Worm (Caenorhabditis elegans) whole organism, young adult: ENCODE measurements around the gene csr-1.
A peak's percentile ranks its signal among the peaks of the same experiment; 100 is the strongest.

Experiments
- B0035.1 ChIP-seq: sonication (generic microtip); optimal IDR thresholded peaks from 2 replicates; lab custom pipeline; 2016; ENCODE audit warnings: missing genetic modification characterization, mild to moderate bottlenecking, missing compliant biosample characterization, missing genotype, missing genetic modification reagents
- D2030.7 ChIP-seq: fragments of 200-800 bp; sonication (Bioruptor generic); IDR thresholded peaks from 2 replicates; pipeline ENCODE4 v1.3.6; 2022; ENCODE audit warnings: missing genetic modification reagents, missing genetic modification characterization, missing compliant biosample characterization
- F10E7.11 ChIP-seq: sonication (generic microtip); optimal IDR thresholded peaks from 2 replicates; lab custom pipeline; 2017; ENCODE audit warnings: mild to moderate bottlenecking, missing genetic modification characterization, moderate library complexity, missing compliant biosample characterization
- F49E8.2 ChIP-seq: sonication (generic microtip); optimal IDR thresholded peaks from 3 replicates; lab custom pipeline; 2017; ENCODE audit warnings: missing genetic modification characterization, mild to moderate bottlenecking, missing compliant biosample characterization, antibody characterized with exemption, moderate library complexity; ENCODE audit not compliant: insufficient read depth
- F55B11.4 ChIP-seq: sonication (generic microtip); optimal IDR thresholded peaks from 2 replicates; lab custom pipeline; 2016; ENCODE audit warnings: missing compliant biosample characterization, missing genetic modification characterization, borderline replicate concordance; ENCODE audit not compliant: insufficient read depth
- F57C9.4 ChIP-seq: sonication (generic microtip); optimal IDR thresholded peaks from 2 replicates; lab custom pipeline; 2017; ENCODE audit warnings: mild to moderate bottlenecking, missing genetic modification characterization, missing compliant biosample characterization
- Y67H2A.10 ChIP-seq: fragments of 200-800 bp; sonication (Bioruptor generic); conservative IDR thresholded peaks from 2 replicates; pipeline ENCODE4 v1.3.6; 2022; ENCODE audit warnings: missing genetic modification reagents, missing genetic modification characterization, missing compliant biosample characterization
- akir-1 ChIP-seq: fragments of 200-800 bp; sonication (Bioruptor generic); optimal IDR thresholded peaks from 2 replicates; lab custom pipeline; 2018; ENCODE audit warnings: mild to moderate bottlenecking, missing genetic modification characterization, moderate library complexity, missing compliant biosample characterization
- ama-1 ChIP-seq, 3 experiments: fragments of 150-350 bp in 1 of 3; sonication (generic microtip) in 2 of 3; optimal IDR thresholded peaks; 2 replicates each; lab custom pipeline; 2014 to 2018; ENCODE audit warnings: missing biosample characterization in 2 of 3, missing genetic modification characterization in 2 of 3, missing genetic modification reagents in 2 of 3
- athp-1 ChIP-seq: sonication (generic microtip); optimal IDR thresholded peaks from 2 replicates; lab custom pipeline; 2017; ENCODE audit warnings: mild to moderate bottlenecking, missing genetic modification characterization, missing compliant biosample characterization
- attf-3 ChIP-seq: fragments of 200-800 bp; sonication (Bioruptor generic); conservative IDR thresholded peaks from 2 replicates; pipeline ENCODE4 v1.3.6; 2022; ENCODE audit warnings: missing genetic modification reagents, missing genetic modification characterization, missing compliant biosample characterization
- ccch-3 ChIP-seq: fragments of 200-800 bp; sonication (Bioruptor generic); optimal IDR thresholded peaks from 2 replicates; lab custom pipeline; 2018; ENCODE audit warnings: mild to moderate bottlenecking, missing genetic modification characterization, missing compliant biosample characterization
- ceh-58 ChIP-seq: fragments of 200-800 bp; sonication (Bioruptor generic); IDR thresholded peaks from 2 replicates; pipeline ENCODE4 v1.3.6; 2022; ENCODE audit warnings: missing genetic modification characterization, missing compliant biosample characterization
- efl-1 ChIP-seq: fragments of 150-350 bp; optimal IDR thresholded peaks from 2 replicates; lab custom pipeline; 2014; ENCODE audit warnings: missing biosample characterization, missing genetic modification reagents, missing genetic modification characterization
- egl-44 ChIP-seq: fragments of 200-800 bp; sonication (Bioruptor generic); IDR thresholded peaks from 2 replicates; pipeline ENCODE4 v1.3.6; 2022; ENCODE audit warnings: missing genetic modification reagents, missing genetic modification characterization, missing compliant biosample characterization
- fkh-3 ChIP-seq: sonication (generic microtip); optimal IDR thresholded peaks from 2 replicates; lab custom pipeline; 2016; ENCODE audit warnings: mild to moderate bottlenecking, missing genetic modification characterization, missing compliant biosample characterization
- him-1 ChIP-seq: sonication (generic microtip); optimal IDR thresholded peaks from 2 replicates; lab custom pipeline; 2016; ENCODE audit warnings: missing genotype, missing genetic modification reagents, missing genetic modification characterization, missing compliant biosample characterization
- hmg-20 ChIP-seq: fragments of 200-800 bp; sonication (Bioruptor generic); IDR thresholded peaks from 2 replicates; pipeline ENCODE4 v1.3.6; 2022; ENCODE audit warnings: missing genetic modification reagents, missing genetic modification characterization, missing compliant biosample characterization
- lsl-1 ChIP-seq: fragments of 200-800 bp; sonication (Bioruptor generic); optimal IDR thresholded peaks from 2 replicates; lab custom pipeline; 2018; ENCODE audit warnings: mild to moderate bottlenecking, missing genetic modification characterization, moderate library complexity, missing compliant biosample characterization
- madf-3 ChIP-seq: fragments of 200-800 bp; sonication (Bioruptor generic); IDR thresholded peaks from 2 replicates; pipeline ENCODE4 v1.3.6; 2022; ENCODE audit warnings: missing genetic modification reagents, missing genetic modification characterization, missing compliant biosample characterization
- madf-6 ChIP-seq: fragments of 200-800 bp; sonication (Bioruptor generic); IDR thresholded peaks from 2 replicates; pipeline ENCODE4 v1.3.6; 2022; ENCODE audit warnings: missing genetic modification reagents, missing genetic modification characterization, missing compliant biosample characterization
- madf-8 ChIP-seq: fragments of 200-800 bp; sonication (Bioruptor generic); conservative IDR thresholded peaks from 2 replicates; pipeline ENCODE4 v1.3.6; 2022; ENCODE audit warnings: missing genetic modification reagents, missing genetic modification characterization, missing compliant biosample characterization
- mcd-1 ChIP-seq: fragments of 200-800 bp; sonication (Bioruptor generic); IDR thresholded peaks from 2 replicates; pipeline ENCODE4 v1.3.6; 2022; ENCODE audit warnings: missing genetic modification reagents, missing genetic modification characterization, missing compliant biosample characterization
- mes-4 ChIP-seq: sonication (generic microtip); optimal IDR thresholded peaks from 2 replicates; lab custom pipeline; 2016; ENCODE audit warnings: missing genotype, missing genetic modification characterization, missing compliant biosample characterization
- mxl-1 ChIP-seq: sonication (generic microtip); optimal IDR thresholded peaks from 2 replicates; lab custom pipeline; 2016; ENCODE audit warnings: missing genetic modification characterization, missing compliant biosample characterization
- nfya-2 ChIP-seq: fragments of 200-800 bp; sonication (Bioruptor generic); IDR thresholded peaks from 2 replicates; pipeline ENCODE4 v1.3.6; 2022; ENCODE audit warnings: missing genetic modification reagents, missing genetic modification characterization, missing compliant biosample characterization
- nhr-179 ChIP-seq: sonication (generic microtip); optimal IDR thresholded peaks from 2 replicates; lab custom pipeline; 2016; ENCODE audit warnings: mild to moderate bottlenecking, missing genetic modification characterization, missing compliant biosample characterization
- pbrm-1 ChIP-seq: fragments of 200-800 bp; sonication (Bioruptor generic); IDR thresholded peaks from 2 replicates; pipeline ENCODE4 v1.3.6; 2022; ENCODE audit warnings: missing genetic modification reagents, missing genetic modification characterization, missing compliant biosample characterization
- pha-4 ChIP-seq: fragments of 150-350 bp; sonication (generic microtip); optimal IDR thresholded peaks from 2 replicates; lab custom pipeline; 2014; ENCODE audit warnings: missing biosample characterization, missing genetic modification reagents, missing genetic modification characterization
- rcor-1 ChIP-seq: fragments of 200-800 bp; sonication (Bioruptor generic); IDR thresholded peaks from 2 replicates; pipeline ENCODE4 v1.3.6; 2022; ENCODE audit warnings: missing genetic modification reagents, missing genetic modification characterization, missing compliant biosample characterization
- snpc-1.1 ChIP-seq: sonication (generic microtip); optimal IDR thresholded peaks from 2 replicates; lab custom pipeline; 2017; ENCODE audit warnings: missing genetic modification characterization, mild to moderate bottlenecking, missing compliant biosample characterization, antibody characterized with exemption, moderate library complexity, missing genotype, missing genetic modification reagents; ENCODE audit not compliant: insufficient read depth
- snpc-1.3 ChIP-seq: sonication (generic microtip); optimal IDR thresholded peaks from 2 replicates; lab custom pipeline; 2017; ENCODE audit warnings: missing genetic modification characterization, mild to moderate bottlenecking, missing compliant biosample characterization, antibody characterized with exemption, moderate library complexity, missing genotype, missing genetic modification reagents; ENCODE audit not compliant: insufficient read depth
- snpc-3.4 ChIP-seq: sonication (generic microtip); optimal IDR thresholded peaks from 2 replicates; lab custom pipeline; 2017; ENCODE audit warnings: missing genetic modification characterization, mild to moderate bottlenecking, missing compliant biosample characterization, antibody characterized with exemption, moderate library complexity, missing genotype, missing genetic modification reagents
- snpc-4 ChIP-seq, 5 experiments: fragments of 150-350 bp in 1 of 5; sonication (generic microtip) in 4 of 5; optimal IDR thresholded peaks; 2 replicates each; lab custom pipeline; 2014 to 2018; ENCODE audit warnings: missing genetic modification characterization in 5 of 5, missing biosample characterization in 3 of 5, antibody characterized with exemption in 2 of 5, mild to moderate bottlenecking in 2 of 5, missing compliant biosample characterization in 2 of 5, missing genotype in 2 of 5, moderate library complexity in 2 of 5, missing genetic modification reagents in 1 of 5
- tbp1 ChIP-seq: fragments of 200-800 bp; sonication (Bioruptor generic); optimal IDR thresholded peaks from 2 replicates; lab custom pipeline; 2018; ENCODE audit warnings: mild to moderate bottlenecking, missing genetic modification characterization, missing compliant biosample characterization
- tlf-1 ChIP-seq: fragments of 200-800 bp; sonication (Bioruptor generic); optimal IDR thresholded peaks from 2 replicates; lab custom pipeline; 2018; ENCODE audit warnings: mild to moderate bottlenecking, missing genetic modification characterization, missing compliant biosample characterization
- xnd-1 ChIP-seq: sonication (generic microtip); optimal IDR thresholded peaks from 2 replicates; lab custom pipeline; 2016; ENCODE audit warnings: missing genotype, missing genetic modification reagents, missing genetic modification characterization, missing compliant biosample characterization
- ztf-18 ChIP-seq: sonication (generic microtip); optimal IDR thresholded peaks from 2 replicates; lab custom pipeline; 2016; ENCODE audit warnings: missing genotype, mild to moderate bottlenecking, missing genetic modification characterization, missing compliant biosample characterization
- ztf-22 ChIP-seq: fragments of 200-800 bp; sonication (Bioruptor generic); optimal IDR thresholded peaks from 2 replicates; lab custom pipeline; 2018; ENCODE audit warnings: mild to moderate bottlenecking, missing genetic modification characterization, moderate library complexity, missing compliant biosample characterization
- ztf-28 ChIP-seq: fragments of 200-800 bp; sonication (Bioruptor generic); IDR thresholded peaks from 2 replicates; pipeline ENCODE4 v1.3.6; 2022; ENCODE audit warnings: missing genetic modification reagents, missing genetic modification characterization, missing compliant biosample characterization
- ztf-3 ChIP-seq: fragments of 200-800 bp; sonication (Bioruptor generic); optimal IDR thresholded peaks from 2 replicates; lab custom pipeline; 2018; ENCODE audit warnings: mild to moderate bottlenecking, missing genetic modification characterization, missing compliant biosample characterization
- ztf-6 ChIP-seq: fragments of 200-800 bp; sonication (Bioruptor generic); IDR thresholded peaks from 2 replicates; pipeline ENCODE4 v1.3.6; 2022; ENCODE audit warnings: missing genetic modification reagents, missing genetic modification characterization, missing compliant biosample characterization

csr-1 gene

ce11 chrIV:8007549-8007948, 50.5 kb downstream of the csr-1 start:
- no peak for TF ChIP-seq F55B11.4 (tag; lab: Kevin White, UChicago)
- no peak for TF ChIP-seq hmg-20 (GFP tag; lab: Robert Waterston, UW)
- no peak for TF ChIP-seq ztf-6 (GFP tag; lab: Robert Waterston, UW)
- no peak for TF ChIP-seq efl-1 (GFP tag; lab: Kevin White, UChicago)
- no peak for TF ChIP-seq ztf-18 (tag; lab: Kevin White, UChicago)
- no peak for TF ChIP-seq fkh-3 (tag; lab: Kevin White, UChicago)
- no peak for TF ChIP-seq akir-1 (GFP tag; lab: Kevin White, UChicago)

ce11 chrIV:8008137-8008536, 51.1 kb downstream of the csr-1 start:
- TF ChIP-seq Y67H2A.10 (GFP tag; lab: Robert Waterston, UW): no peak
- no peak for TF ChIP-seq athp-1 (tag; lab: Kevin White, UChicago)
- TF ChIP-seq ama-1 (optimal IDR thresholded peaks at IDR 0.05; lab: Kevin White, UChicago): no peak
- no peak for TF ChIP-seq ama-1 (GFP tag; optimal IDR thresholded peaks at IDR 0.05; lab: Kevin White, UChicago)
- TF ChIP-seq mxl-1 (tag; lab: Kevin White, UChicago): no peak
- no peak for TF ChIP-seq ceh-58 (GFP tag; lab: Robert Waterston, UW)
- TF ChIP-seq egl-44 (GFP tag; lab: Robert Waterston, UW): no peak
- TF ChIP-seq lsl-1 (GFP tag; lab: Kevin White, UChicago): no peak
- no peak for TF ChIP-seq nhr-179 (tag; lab: Kevin White, UChicago)

ce11 chrIV:8009374-8009773, 52.3 kb downstream of the csr-1 start:
- no peak for TF ChIP-seq him-1 (tag; lab: Kevin White, UChicago)
- TF ChIP-seq, all 124 proteins: peak for 0

- TF ChIP-seq tbp1 (GFP tag; lab: Kevin White, UChicago) (no peak), hmg-20 (GFP tag; lab: Robert Waterston, UW) (no peak), xnd-1 (tag; lab: Kevin White, UChicago) (peak; percentile 94), ccch-3 (GFP tag; lab: Kevin White, UChicago) (no peak), madf-6 (GFP tag; lab: Robert Waterston, UW) (peak; percentile 96), tlf-1 (no peak), F10E7.11 (tag; lab: Kevin White, UChicago) (no peak), ztf-28 (no peak), nfya-2 (GFP tag; lab: Robert Waterston, UW) (no peak), mes-4 (tag; lab: Kevin White, UChicago) (no peak), F57C9.4 (no peak), snpc-4 (GFP tag; optimal IDR thresholded peaks at IDR 0.05; lab: Kevin White, UChicago) (no peak), snpc-4 (tag; optimal IDR thresholded peaks at IDR 0.05; lab: Kevin White, UChicago) (peak in 2 of 4 experiments; percentile 12 to 45), snpc-1.3 (tag; lab: Kevin White, UChicago) (peak; percentile 46), D2030.7 (GFP tag; lab: Robert Waterston, UW) (no peak), F49E8.2 (tag; lab: Kevin White, UChicago) (peak; percentile 34), rcor-1 (GFP tag; lab: Robert Waterston, UW) (peak; percentile 54; the same call in 1 of the 2 replicates), B0035.1 (tag; lab: Kevin White, UChicago) (no peak), pbrm-1 (peak; percentile 46; the same call in 1 of the 2 replicates), attf-3 (GFP tag; lab: Robert Waterston, UW) (no peak), ztf-22 (GFP tag; lab: Kevin White, UChicago) (no peak), snpc-1.1 (tag; lab: Kevin White, UChicago) (peak; percentile 36), pha-4 (tag; lab: Kevin White, UChicago) (no peak), madf-8 (GFP tag; lab: Robert Waterston, UW) (peak; percentile 97), madf-3 (GFP tag; lab: Robert Waterston, UW) (0 out of 2 replicates have a peak, but pooled peaks have one; percentile 63), mcd-1 (GFP tag; lab: Robert Waterston, UW) (0 out of 2 replicates have a peak, but pooled peaks have one; percentile 9), ztf-3 (no peak), lsl-1 (GFP tag; lab: Kevin White, UChicago) (peak; percentile 92), snpc-3.4 (tag; lab: Kevin White, UChicago) (peak; percentile 59)
These were observed 53.5 kb downstream of the csr-1 start for ce11 chrIV:8010521-8010920.
